Worm (Caenorhabditis elegans) whole organism, L4 larva: ENCODE data around the gene srh-20.
A peak's percentile ranks its signal among the peaks of the same experiment; 100 is the strongest.

Source experiments
- D1046.2 ChIP-seq: fragments of 200-800 bp; sonication (Bioruptor generic); IDR thresholded peaks from 2 replicates; pipeline ENCODE4 v1.3.6; 2022; ENCODE audit warnings: missing genetic modification characterization, missing compliant biosample characterization
- R02D3.7 ChIP-seq: fragments of 150-350 bp; sonication (generic microtip); optimal IDR thresholded peaks from 3 replicates; lab custom pipeline; 2014; ENCODE audit warnings: missing biosample characterization, missing genetic modification characterization
- aly-2 ChIP-seq: sonication (generic microtip); optimal IDR thresholded peaks from 2 replicates; lab custom pipeline; 2018; ENCODE audit warnings: missing biosample characterization, missing genetic modification characterization
- ceh-32 ChIP-seq: sonication (generic microtip); optimal IDR thresholded peaks from 2 replicates; lab custom pipeline; 2016; ENCODE audit warnings: mild to moderate bottlenecking, missing genetic modification characterization, missing compliant biosample characterization; ENCODE audit not compliant: poor library complexity
- ceh-82 ChIP-seq: sonication (generic microtip); optimal IDR thresholded peaks from 2 replicates; lab custom pipeline; 2017; ENCODE audit warnings: missing biosample characterization, missing genetic modification characterization
- egl-27 ChIP-seq: sonication (generic microtip); optimal IDR thresholded peaks from 3 replicates; lab custom pipeline; 2017; ENCODE audit warnings: missing biosample characterization, missing genetic modification reagents, missing genetic modification characterization
- fos-1 ChIP-seq: fragments of 150-350 bp; optimal IDR thresholded peaks from 2 replicates; lab custom pipeline; 2014; ENCODE audit warnings: missing biosample characterization, missing genetic modification characterization
- nhr-102 ChIP-seq: sonication (generic microtip); optimal IDR thresholded peaks from 2 replicates; lab custom pipeline; 2016; ENCODE audit warnings: mild to moderate bottlenecking, missing genetic modification characterization, moderate library complexity, missing compliant biosample characterization
- nhr-28 ChIP-seq: fragments of 150-350 bp; optimal IDR thresholded peaks from 2 replicates; lab custom pipeline; 2014; ENCODE audit warnings: missing biosample characterization, missing genetic modification characterization
- nhr-76 ChIP-seq: fragments of 150-350 bp; optimal IDR thresholded peaks from 2 replicates; lab custom pipeline; 2014; ENCODE audit warnings: missing biosample characterization, missing genetic modification characterization
- vab-7 ChIP-seq: fragments of 200-800 bp; sonication (Bioruptor generic); IDR thresholded peaks from 2 replicates; pipeline ENCODE4 v1.3.6; 2022; ENCODE audit warnings: missing genetic modification reagents, missing genetic modification characterization, missing compliant biosample characterization

DNA sequence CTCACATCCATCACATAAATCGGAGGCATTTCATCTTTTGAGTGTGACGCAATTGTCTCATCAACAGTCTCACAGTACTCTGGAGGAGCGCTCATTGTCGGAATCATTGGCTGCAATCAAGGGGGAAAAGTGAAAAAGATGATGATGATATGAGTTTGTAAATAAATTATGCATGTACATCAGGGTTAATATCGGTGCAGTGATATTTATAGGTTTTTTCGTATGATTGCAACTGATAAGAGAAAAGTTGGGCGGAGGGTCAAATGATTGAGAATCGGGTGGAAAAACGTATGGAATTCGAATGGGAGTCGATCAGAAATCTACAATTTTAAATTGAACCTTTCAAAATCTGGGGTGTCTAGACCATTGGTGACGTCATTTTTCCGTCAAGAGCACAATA is 9.8 kb upstream of the srh-20 start, which contains the start of gene H23N18.6:
- TF ChIP-seq vab-7 (GFP tag; lab: Robert Waterston, UW) (no peak), D1046.2 (GFP tag; lab: Robert Waterston, UW) (no peak), nhr-102 (tag; lab: Kevin White, UChicago) (no peak), nhr-76 (tag; lab: Kevin White, UChicago) (no peak), egl-27 (no peak), fos-1 (tag; lab: Kevin White, UChicago) (no peak), R02D3.7 (tag; lab: Kevin White, UChicago) (no peak), nhr-28 (tag; lab: Kevin White, UChicago) (peak; percentile 69), ceh-32 (tag; lab: Kevin White, UChicago) (no peak), aly-2 (tag; lab: Kevin White, UChicago) (no peak), ceh-82 (no peak)
